Worm (Caenorhabditis elegans) whole organism, late embryonic: ENCODE measurements around the gene nhr-201.

ENCODE experiments used
- C08G9.2 ChIP-seq: sonication (generic microtip); optimal IDR thresholded peaks from 2 replicates; lab custom pipeline; 2016; ENCODE audit warnings: mild to moderate bottlenecking, missing genetic modification characterization, moderate library complexity, missing compliant biosample characterization
- F13H6.1 ChIP-seq: sonication (generic microtip); optimal IDR thresholded peaks from 2 replicates; lab custom pipeline; 2016; ENCODE audit warnings: missing genetic modification characterization, missing compliant biosample characterization
- K02D7.2 ChIP-seq: sonication (generic microtip); optimal IDR thresholded peaks from 2 replicates; lab custom pipeline; 2017; ENCODE audit warnings: mild to moderate bottlenecking, missing genetic modification characterization, missing compliant biosample characterization
- ama-1 ChIP-seq: fragments of 150-350 bp; optimal IDR thresholded peaks from 2 replicates; lab custom pipeline; 2014
- ceh-14 ChIP-seq: sonication (generic microtip); optimal IDR thresholded peaks from 2 replicates; lab custom pipeline; 2016; ENCODE audit warnings: missing genotype, missing genetic modification characterization, missing compliant biosample characterization
- ceh-18 ChIP-seq: sonication (generic microtip); optimal IDR thresholded peaks from 2 replicates; lab custom pipeline; 2016; ENCODE audit warnings: missing genetic modification characterization, missing compliant biosample characterization
- ceh-19 ChIP-seq: fragments of 200-800 bp; sonication (Bioruptor generic); optimal IDR thresholded peaks from 2 replicates; lab custom pipeline; 2018; ENCODE audit warnings: mild to moderate bottlenecking, missing genetic modification characterization, missing compliant biosample characterization
- ceh-24 ChIP-seq: sonication (generic microtip); optimal IDR thresholded peaks from 2 replicates; lab custom pipeline; 2016; ENCODE audit warnings: mild to moderate bottlenecking, missing genetic modification characterization, missing compliant biosample characterization
- ceh-31 ChIP-seq: sonication (generic microtip); optimal IDR thresholded peaks from 2 replicates; lab custom pipeline; 2016; ENCODE audit warnings: missing genetic modification characterization, missing compliant biosample characterization
- ceh-34 ChIP-seq: sonication (generic microtip); optimal IDR thresholded peaks from 2 replicates; lab custom pipeline; 2016; ENCODE audit warnings: mild to moderate bottlenecking, missing genetic modification characterization, missing compliant biosample characterization
- ceh-48 ChIP-seq: sonication (generic microtip); optimal IDR thresholded peaks from 2 replicates; lab custom pipeline; 2016; ENCODE audit warnings: missing genetic modification characterization, inconsistent platforms, missing compliant biosample characterization
- ceh-6 ChIP-seq: fragments of 200-800 bp; sonication (Bioruptor generic); optimal IDR thresholded peaks from 2 replicates; lab custom pipeline; 2018; ENCODE audit warnings: mild to moderate bottlenecking, missing genetic modification characterization, missing compliant biosample characterization
- dmd-4 ChIP-seq: sonication (generic microtip); optimal IDR thresholded peaks from 2 replicates; lab custom pipeline; 2016; ENCODE audit warnings: borderline replicate concordance, missing genetic modification characterization, missing compliant biosample characterization
- elt-2 ChIP-seq: sonication (generic microtip); optimal IDR thresholded peaks from 2 replicates; lab custom pipeline; 2016; ENCODE audit warnings: missing genetic modification reagents, missing genetic modification characterization, missing compliant biosample characterization
- elt-4 ChIP-seq: sonication (generic microtip); optimal IDR thresholded peaks from 2 replicates; lab custom pipeline; 2016; ENCODE audit warnings: missing genetic modification characterization, missing compliant biosample characterization
- eyg-1 ChIP-seq: sonication (generic microtip); optimal IDR thresholded peaks from 2 replicates; lab custom pipeline; 2016; ENCODE audit warnings: missing genotype, missing genetic modification characterization, missing compliant biosample characterization
- fkh-10 ChIP-seq: fragments of 150-350 bp; optimal IDR thresholded peaks from 2 replicates; lab custom pipeline; 2014; ENCODE audit warnings: missing biosample characterization, missing genetic modification reagents, missing genetic modification characterization
- fkh-6 ChIP-seq: sonication (generic microtip); optimal IDR thresholded peaks from 2 replicates; lab custom pipeline; 2016; ENCODE audit warnings: missing genetic modification characterization, missing compliant biosample characterization
- gmeb-2 ChIP-seq: sonication (generic microtip); optimal IDR thresholded peaks from 2 replicates; lab custom pipeline; 2016; ENCODE audit warnings: missing genetic modification characterization, inconsistent platforms, missing compliant biosample characterization
- hlh-15 ChIP-seq: sonication (generic microtip); optimal IDR thresholded peaks from 2 replicates; lab custom pipeline; 2016; ENCODE audit warnings: missing genetic modification characterization, missing compliant biosample characterization
- lim-6 ChIP-seq: sonication (generic microtip); optimal IDR thresholded peaks from 2 replicates; lab custom pipeline; 2016; ENCODE audit warnings: missing genetic modification characterization, missing compliant biosample characterization
- madf-2 ChIP-seq: sonication (generic microtip); optimal IDR thresholded peaks from 2 replicates; lab custom pipeline; 2017; ENCODE audit warnings: missing genetic modification characterization, missing compliant biosample characterization
- nhr-11 ChIP-seq: fragments of 150-350 bp; optimal IDR thresholded peaks from 2 replicates; lab custom pipeline; 2014; ENCODE audit warnings: missing biosample characterization, missing genetic modification characterization
- npax-4 ChIP-seq: sonication (generic microtip); optimal IDR thresholded peaks from 2 replicates; lab custom pipeline; 2016; ENCODE audit warnings: missing genetic modification characterization, missing compliant biosample characterization
- pag-3 ChIP-seq: sonication (generic microtip); optimal IDR thresholded peaks from 2 replicates; lab custom pipeline; 2016; ENCODE audit warnings: missing compliant biosample characterization, missing genetic modification characterization, borderline replicate concordance
- pat-9 ChIP-seq: fragments of 200-800 bp; sonication (Bioruptor generic); optimal IDR thresholded peaks from 2 replicates; lab custom pipeline; 2018; ENCODE audit warnings: mild to moderate bottlenecking, missing genetic modification characterization, moderate library complexity, missing compliant biosample characterization
- pha-2 ChIP-seq: sonication (generic microtip); optimal IDR thresholded peaks from 2 replicates; lab custom pipeline; 2017; ENCODE audit warnings: mild to moderate bottlenecking, missing genetic modification characterization, missing compliant biosample characterization
- pha-4 ChIP-seq: fragments of 150-350 bp; optimal IDR thresholded peaks from 2 replicates; lab custom pipeline; 2018; ENCODE audit warnings: missing biosample characterization, missing genetic modification reagents, missing genetic modification characterization
- pqm-1 ChIP-seq: sonication (generic microtip); optimal IDR thresholded peaks from 2 replicates; lab custom pipeline; 2016; ENCODE audit warnings: missing genetic modification characterization, missing compliant biosample characterization
- pros-1 ChIP-seq: fragments of 150-350 bp; optimal IDR thresholded peaks from 2 replicates; lab custom pipeline; 2014; ENCODE audit warnings: missing biosample characterization, missing genetic modification reagents, missing genetic modification characterization
- sox-4 ChIP-seq: sonication (generic microtip); optimal IDR thresholded peaks from 2 replicates; lab custom pipeline; 2017; ENCODE audit warnings: mild to moderate bottlenecking, missing genetic modification characterization, inconsistent platforms, missing compliant biosample characterization
- tbx-2 ChIP-seq: sonication (generic microtip); optimal IDR thresholded peaks from 2 replicates; lab custom pipeline; 2016; ENCODE audit warnings: missing genetic modification characterization, missing compliant biosample characterization
- tbx-7 ChIP-seq: sonication (generic microtip); optimal IDR thresholded peaks from 2 replicates; lab custom pipeline; 2016; ENCODE audit warnings: missing genotype, missing genetic modification characterization, missing compliant biosample characterization
- ttx-3 ChIP-seq: sonication (generic microtip); optimal IDR thresholded peaks from 2 replicates; lab custom pipeline; 2016; ENCODE audit warnings: missing genetic modification reagents, missing genetic modification characterization, missing compliant biosample characterization
- unc-55 ChIP-seq: sonication (generic microtip); optimal IDR thresholded peaks from 2 replicates; lab custom pipeline; 2017; ENCODE audit warnings: missing biosample characterization, missing genetic modification reagents, missing genetic modification characterization
- ztf-16 ChIP-seq: sonication (generic microtip); optimal IDR thresholded peaks from 2 replicates; lab custom pipeline; 2017; ENCODE audit warnings: missing genetic modification characterization, missing compliant biosample characterization

nhr-201 gene

DNA sequence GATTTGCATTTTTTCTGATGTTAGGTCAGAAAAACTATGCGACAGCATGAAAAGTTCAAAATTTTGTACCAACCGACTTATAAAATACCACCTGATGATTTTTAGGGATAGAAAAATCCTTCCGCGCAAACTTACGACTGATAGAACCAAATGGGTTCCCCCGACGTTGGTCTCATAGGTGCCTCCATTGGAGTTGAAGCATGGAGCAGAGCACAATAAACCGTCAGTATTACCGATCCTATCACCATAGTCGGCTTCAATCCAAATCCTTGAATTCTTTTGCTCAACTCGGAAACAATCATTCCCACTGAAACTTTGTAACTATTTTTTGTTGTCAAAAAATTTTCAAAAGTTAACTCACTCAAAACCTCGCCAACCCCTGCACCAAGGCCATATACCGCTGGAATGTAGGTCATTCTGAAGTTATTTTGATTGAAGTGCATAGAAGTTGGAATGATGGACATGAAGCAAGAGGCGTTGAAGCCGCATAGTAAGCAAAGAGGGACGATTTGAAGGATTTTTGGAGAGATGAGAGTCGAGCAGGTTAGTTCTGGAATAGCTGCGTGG is 25.4 kb upstream of the nhr-201 start (continued):
- TF ChIP-seq ceh-31 (tag; lab: Kevin White, UChicago) (no peak), hlh-15 (tag; lab: Kevin White, UChicago) (no peak), pat-9 (no peak), tbx-7 (tag; lab: Kevin White, UChicago) (no peak)

DNA sequence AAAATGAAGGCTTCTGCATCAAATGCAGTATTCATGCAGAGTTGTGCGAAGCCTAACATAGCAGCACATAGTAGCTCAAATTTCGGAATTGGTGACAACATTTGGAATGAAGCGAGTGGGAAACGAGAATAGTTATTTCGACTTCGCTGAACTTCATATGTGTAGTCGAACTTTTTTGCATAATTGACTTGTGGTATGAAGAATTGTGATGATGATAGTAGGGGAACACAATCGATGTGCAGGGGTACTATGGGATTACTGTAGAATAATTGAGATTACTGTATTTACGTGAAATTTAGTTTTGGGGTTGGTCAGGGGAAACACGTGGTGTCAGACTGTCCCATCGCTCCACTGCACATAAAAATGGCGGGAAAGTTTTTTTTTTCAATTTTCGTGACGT is 23.7 kb upstream of the nhr-201 start, which contains the start of gene B0554.7:
Gene B0554.7, minus strand, starts transcription at position 101 of the 400 bp plus-strand sequence.
- no peak for TF ChIP-seq pha-4 (tag; lab: Kevin White, UChicago)
- no peak for TF ChIP-seq C08G9.2
- no peak for TF ChIP-seq dmd-4 (tag; lab: Kevin White, UChicago)
- no peak for TF ChIP-seq ceh-14 (tag; lab: Kevin White, UChicago)
- no peak for TF ChIP-seq madf-2
- TF ChIP-seq ama-1: no peak
- TF ChIP-seq F13H6.1 (tag; lab: Kevin White, UChicago): no peak
- TF ChIP-seq ceh-34 (tag; lab: Kevin White, UChicago): no peak
- no peak for TF ChIP-seq eyg-1 (tag; lab: Kevin White, UChicago)
- TF ChIP-seq pros-1 (tag; lab: Kevin White, UChicago): no peak
- no peak for TF ChIP-seq pag-3 (tag; lab: Kevin White, UChicago)
- TF ChIP-seq fkh-10 (GFP tag; lab: Kevin White, UChicago): no peak
- TF ChIP-seq nhr-11 (tag; lab: Kevin White, UChicago): no peak
- no peak for TF ChIP-seq tbx-2 (tag; lab: Kevin White, UChicago)
- no peak for TF ChIP-seq ztf-16 (tag; lab: Kevin White, UChicago)
- no peak for TF ChIP-seq npax-4
- no peak for TF ChIP-seq ceh-6 (GFP tag; lab: Kevin White, UChicago)
- TF ChIP-seq elt-2 (tag; lab: Kevin White, UChicago): no peak
- no peak for TF ChIP-seq unc-55
- TF ChIP-seq K02D7.2 (tag; lab: Kevin White, UChicago): no peak

ce11 chrV:443193-443592 is 21.4 kb upstream of the nhr-201 start, which contains the start of gene srh-33:
Gene srh-33 (minus strand): TSS chrV:443293.
- TF ChIP-seq sox-4 (tag; lab: Kevin White, UChicago) (no peak), ztf-16 (tag; lab: Kevin White, UChicago) (no peak), ttx-3 (no peak), ceh-6 (GFP tag; lab: Kevin White, UChicago) (no peak), gmeb-2 (no peak), lim-6 (tag; lab: Kevin White, UChicago) (no peak), ceh-19 (GFP tag; lab: Kevin White, UChicago) (no peak), ceh-24 (no peak), pha-2 (tag; lab: Kevin White, UChicago) (no peak), pag-3 (tag; lab: Kevin White, UChicago) (no peak), elt-4 (tag; lab: Kevin White, UChicago) (no peak), npax-4 (no peak), ceh-18 (tag; lab: Kevin White, UChicago) (no peak), pqm-1 (tag; lab: Kevin White, UChicago) (no peak)

DNA sequence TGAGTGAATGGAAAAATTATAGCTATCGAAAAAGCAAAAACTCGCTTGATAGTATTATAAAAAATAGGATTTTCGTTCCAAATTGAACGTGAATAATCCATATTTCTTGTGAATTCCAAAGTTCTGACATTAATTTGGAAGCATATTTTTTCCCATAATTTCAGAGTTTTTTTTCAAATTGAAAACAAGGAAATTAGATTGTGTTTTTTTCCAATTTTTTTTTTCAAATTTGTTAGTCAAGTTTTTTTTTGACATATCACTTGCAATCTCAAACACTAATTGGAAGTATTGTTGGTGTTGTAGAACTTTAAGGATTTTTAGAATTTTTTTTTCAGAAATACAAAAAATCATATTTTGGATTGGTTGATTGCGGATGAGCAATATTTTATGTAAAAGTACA is 18.1 kb upstream of the nhr-201 start, which contains the start of gene srh-34:
Gene srh-34, minus strand, starts transcription at position 101 of the 400 bp plus-strand sequence.
- TF ChIP-seq ceh-48 (tag; lab: Kevin White, UChicago) (no peak), madf-2 (no peak), tbx-2 (tag; lab: Kevin White, UChicago) (no peak), elt-2 (tag; lab: Kevin White, UChicago) (no peak), fkh-6 (tag; lab: Kevin White, UChicago) (no peak), ceh-19 (GFP tag; lab: Kevin White, UChicago) (no peak), ztf-16 (tag; lab: Kevin White, UChicago) (no peak), pqm-1 (tag; lab: Kevin White, UChicago) (no peak), eyg-1 (tag; lab: Kevin White, UChicago) (no peak), hlh-15 (tag; lab: Kevin White, UChicago) (no peak), lim-6 (tag; lab: Kevin White, UChicago) (no peak)
